Fruit fly (Drosophila melanogaster) whole organism: Measurements from ENCODE around the gene Ace.

ENCODE experiments used
- CG8478 ChIP-seq: fragments of >200 bp; optimal IDR thresholded peaks from 2 replicates; lab custom pipeline; 2018; ENCODE audit warnings: inconsistent platforms
- EcR ChIP-seq, 2 experiments: fragments of >200 bp; optimal IDR thresholded peaks; 2 replicates each; lab custom pipeline; 2017; ENCODE audit warnings: missing biosample characterization in 2 of 2, missing genetic modification characterization in 2 of 2, missing genetic modification reagents in 2 of 2
- pan ChIP-seq: fragments of >200 bp; optimal IDR thresholded peaks from 2 replicates; lab custom pipeline; 2017
- psq ChIP-seq: fragments of >200 bp; optimal IDR thresholded peaks from 2 replicates; lab custom pipeline; 2017
- usp ChIP-seq: fragments of >200 bp; optimal IDR thresholded peaks from 2 replicates; lab custom pipeline; 2017; ENCODE audit warnings: missing biosample characterization, missing genetic modification characterization, mixed read lengths

- TF ChIP-seq usp (GFP tag; lab: Kevin White, UChicago) (no peak), pan (lab: Kevin White, UChicago) (no peak), EcR (GFP tag; optimal IDR thresholded peaks at IDR 0.05; lab: Kevin White, UChicago) (no peak), CG8478 (lab: Kevin White, UChicago) (no peak), psq (lab: Kevin White, UChicago) (no peak)
These were observed 43.0 kb upstream of the Ace start, which contains the start of gene CG32473 for dm6 chr3R:13302348-13302747.
